Fruit fly (Drosophila melanogaster) whole organism, embryonic: ENCODE results near the gene mmy.

ENCODE experiments used
- BEAF-32 ChIP-seq: fragments of 200-800 bp; sonication (Bioruptor generic); optimal IDR thresholded peaks from 3 replicates; lab custom pipeline; 2017; ENCODE audit warnings: missing biosample characterization, missing genetic modification characterization, mild to moderate bottlenecking, moderate library complexity, missing genetic modification reagents
- Bteb2 ChIP-seq: fragments of 200-800 bp; sonication (Bioruptor generic); optimal IDR thresholded peaks from 2 replicates; lab custom pipeline; 2016; ENCODE audit warnings: missing biosample characterization, missing genetic modification characterization
- CG10209 ChIP-seq: fragments of 200-800 bp; sonication (Bioruptor generic); optimal IDR thresholded peaks from 3 replicates; lab custom pipeline; 2017; ENCODE audit warnings: missing biosample characterization, mild to moderate bottlenecking, missing genetic modification characterization, missing genetic modification reagents
- CG10431 ChIP-seq: fragments of 200-800 bp; sonication (Bioruptor generic); optimal IDR thresholded peaks from 3 replicates; lab custom pipeline; 2018; ENCODE audit warnings: missing biosample characterization, mild to moderate bottlenecking, missing genetic modification characterization
- CG10543 ChIP-seq: fragments of 200-800 bp; sonication (Bioruptor generic); optimal IDR thresholded peaks from 3 replicates; lab custom pipeline; 2017; ENCODE audit warnings: missing biosample characterization, mild to moderate bottlenecking, missing genetic modification characterization, moderate library complexity
- CG11085 ChIP-seq: fragments of 200-800 bp; sonication (Bioruptor generic); IDR thresholded peaks from 2 replicates; pipeline ENCODE4 v1.3.6; 2022; ENCODE audit warnings: missing biosample characterization, missing genetic modification characterization
- CG11560 ChIP-seq: fragments of 200-800 bp; sonication (Bioruptor generic); IDR thresholded peaks from 3 replicates; pipeline ENCODE4 v1.3.6; 2022; ENCODE audit warnings: missing biosample characterization, missing genetic modification characterization
- CG18764 ChIP-seq: fragments of 200-800 bp; sonication (Bioruptor generic); optimal IDR thresholded peaks from 3 replicates; lab custom pipeline; 2016; ENCODE audit warnings: missing biosample characterization, missing genetic modification characterization
- CG2120 ChIP-seq: fragments of 200-800 bp; sonication (Bioruptor generic); optimal IDR thresholded peaks from 3 replicates; lab custom pipeline; 2016; ENCODE audit warnings: missing biosample characterization, missing genetic modification characterization
- CG2875 ChIP-seq: fragments of 200-800 bp; sonication (Bioruptor generic); optimal IDR thresholded peaks from 2 replicates; lab custom pipeline; 2017; ENCODE audit warnings: missing biosample characterization, mild to moderate bottlenecking, missing genetic modification characterization, missing genetic modification reagents
- CG33557 ChIP-seq: fragments of 200-800 bp; sonication (Bioruptor generic); optimal IDR thresholded peaks from 2 replicates; lab custom pipeline; 2019; ENCODE audit warnings: missing biosample characterization, mild to moderate bottlenecking, missing genetic modification characterization, moderate library complexity
- CG3407 ChIP-seq: fragments of 200-800 bp; sonication (Bioruptor generic); optimal IDR thresholded peaks from 2 replicates; lab custom pipeline; 2018; ENCODE audit warnings: missing biosample characterization, mild to moderate bottlenecking, missing genetic modification characterization
- CG3847 ChIP-seq: fragments of 200-800 bp; sonication (Bioruptor generic); IDR thresholded peaks from 2 replicates; pipeline ENCODE4 v1.3.6; 2022; ENCODE audit warnings: missing biosample characterization, missing genetic modification characterization
- CG4617 ChIP-seq: fragments of 200-800 bp; sonication (Bioruptor generic); optimal IDR thresholded peaks from 3 replicates; lab custom pipeline; 2016; ENCODE audit warnings: missing biosample characterization, missing genetic modification characterization, borderline replicate concordance
- CG5180 ChIP-seq: fragments of 200-800 bp; sonication (Bioruptor generic); optimal IDR thresholded peaks from 3 replicates; lab custom pipeline; 2017; ENCODE audit warnings: missing biosample characterization, missing genetic modification characterization, mild to moderate bottlenecking, moderate library complexity, missing genetic modification reagents
- CG6854 ChIP-seq: fragments of 200-800 bp; sonication (Bioruptor generic); optimal IDR thresholded peaks from 3 replicates; lab custom pipeline; 2017; ENCODE audit warnings: missing biosample characterization, mild to moderate bottlenecking, missing genetic modification characterization
- CG7357 ChIP-seq: fragments of 200-800 bp; sonication (Bioruptor generic); IDR thresholded peaks from 3 replicates; pipeline ENCODE4 v1.3.6; 2022; ENCODE audit warnings: missing biosample characterization, missing genetic modification characterization
- CG9437 ChIP-seq: fragments of 200-800 bp; sonication (Bioruptor generic); optimal IDR thresholded peaks from 2 replicates; lab custom pipeline; 2018; ENCODE audit warnings: missing biosample characterization, mild to moderate bottlenecking, missing genetic modification characterization
- CG9727 ChIP-seq: fragments of 200-800 bp; sonication (Bioruptor generic); optimal IDR thresholded peaks from 3 replicates; lab custom pipeline; 2017; ENCODE audit warnings: missing biosample characterization, mild to moderate bottlenecking, missing genetic modification characterization
- CrebB ChIP-seq: fragments of 200-800 bp; sonication (Bioruptor generic); optimal IDR thresholded peaks from 3 replicates; lab custom pipeline; 2018; ENCODE audit warnings: missing biosample characterization, mild to moderate bottlenecking, missing genetic modification characterization
- Doc2 ChIP-seq: fragments of 200-800 bp; sonication (Bioruptor generic); IDR thresholded peaks from 2 replicates; pipeline ENCODE4 v1.3.6; 2022; ENCODE audit warnings: missing biosample characterization, missing genetic modification characterization
- Eip74EF ChIP-seq, 2 experiments: fragments of 200-800 bp in 1 of 2; fragments of >200 bp in 1 of 2; sonication (Bioruptor generic) in 1 of 2; optimal IDR thresholded peaks; 2 replicates each; lab custom pipeline; 2017 to 2019; ENCODE audit warnings: missing biosample characterization in 2 of 2, missing genetic modification characterization in 2 of 2, mild to moderate bottlenecking in 1 of 2, moderate library complexity in 1 of 2
- Fer1 ChIP-seq: fragments of 200-800 bp; sonication (Bioruptor generic); optimal IDR thresholded peaks from 2 replicates; lab custom pipeline; 2017; ENCODE audit warnings: missing biosample characterization, mild to moderate bottlenecking, missing genetic modification characterization
- Gug ChIP-seq: fragments of 200-800 bp; sonication (Bioruptor generic); IDR thresholded peaks from 4 replicates; pipeline ENCODE4 v1.3.6; 2022; ENCODE audit warnings: missing biosample characterization, missing genetic modification characterization
- HLH3B ChIP-seq: fragments of 200-800 bp; sonication (Bioruptor generic); IDR thresholded peaks from 2 replicates; pipeline ENCODE4 v1.3.6; 2022; ENCODE audit warnings: missing biosample characterization, missing genetic modification characterization
- MBD-R2 ChIP-seq: fragments of 200-800 bp; sonication (Bioruptor generic); IDR thresholded peaks from 2 replicates; pipeline ENCODE4 v1.3.6; 2022; ENCODE audit warnings: missing biosample characterization, missing genetic modification characterization
- Nf-YC ChIP-seq: fragments of 200-800 bp; optimal IDR thresholded peaks from 3 replicates; lab custom pipeline; 2019; ENCODE audit warnings: missing biosample characterization, mild to moderate bottlenecking, missing genetic modification characterization, moderate library complexity
- Pdp1 ChIP-seq, 2 experiments: fragments of 200-800 bp; sonication (Bioruptor generic); optimal IDR thresholded peaks; 3 replicates each; lab custom pipeline; 2016; ENCODE audit warnings: missing biosample characterization in 2 of 2, missing genetic modification characterization in 2 of 2, mild to moderate bottlenecking in 1 of 2, moderate library complexity in 1 of 2
- Poxn ChIP-seq: fragments of 200-800 bp; sonication (Bioruptor generic); IDR thresholded peaks from 2 replicates; pipeline ENCODE4 v1.3.6; 2022; ENCODE audit warnings: missing biosample characterization, missing genetic modification characterization
- Rfx ChIP-seq: fragments of 200-800 bp; sonication (Bioruptor generic); IDR thresholded peaks from 2 replicates; pipeline ENCODE4 v1.3.6; 2022; ENCODE audit warnings: missing biosample characterization, missing genetic modification characterization
- chm ChIP-seq: fragments of 200-800 bp; sonication (Bioruptor generic); IDR thresholded peaks from 2 replicates; pipeline ENCODE4 v1.3.6; 2022; ENCODE audit warnings: missing biosample characterization, missing genetic modification characterization
- crc ChIP-seq: fragments of 200-800 bp; sonication (Bioruptor generic); optimal IDR thresholded peaks from 2 replicates; lab custom pipeline; 2016; ENCODE audit warnings: missing biosample characterization, missing genetic modification characterization
- dmrt11E ChIP-seq: fragments of 200-800 bp; sonication (Bioruptor generic); optimal IDR thresholded peaks from 3 replicates; lab custom pipeline; 2018; ENCODE audit warnings: missing biosample characterization, mild to moderate bottlenecking, missing genetic modification characterization, moderate library complexity
- grn ChIP-seq: fragments of 200-800 bp; sonication (Bioruptor generic); optimal IDR thresholded peaks from 3 replicates; lab custom pipeline; 2017; ENCODE audit warnings: missing biosample characterization, missing genetic modification characterization
- gsb-n ChIP-seq: fragments of 200-800 bp; sonication (Bioruptor generic); optimal IDR thresholded peaks from 3 replicates; lab custom pipeline; 2018; ENCODE audit warnings: missing biosample characterization, mild to moderate bottlenecking, missing genetic modification characterization
- ind ChIP-seq: fragments of 200-800 bp; sonication (Bioruptor generic); optimal IDR thresholded peaks from 3 replicates; lab custom pipeline; 2016; ENCODE audit warnings: missing biosample characterization, missing genetic modification characterization
- lmd ChIP-seq: fragments of 200-800 bp; sonication (Bioruptor generic); IDR thresholded peaks from 2 replicates; pipeline ENCODE4 v1.3.6; 2022; ENCODE audit warnings: missing biosample characterization, missing genetic modification characterization
- nmo ChIP-seq: fragments of 200-800 bp; sonication (Bioruptor generic); optimal IDR thresholded peaks from 2 replicates; lab custom pipeline; 2018; ENCODE audit warnings: missing biosample characterization, mild to moderate bottlenecking, missing genetic modification characterization, moderate library complexity
- prd ChIP-seq, 3 experiments: fragments of >200 bp in 2 of 3; fragments of 200-800 bp in 1 of 3; sonication (Bioruptor generic) in 1 of 3; optimal IDR thresholded peaks in 2 of 3; IDR thresholded peaks in 1 of 3; 2 replicates in 2 of 3; 3 replicates in 1 of 3; pipeline versions ENCODE4 v1.3.6 to Lab custom; 2017 to 2022; ENCODE audit warnings: missing biosample characterization in 1 of 3, missing genetic modification characterization in 1 of 3
- pros ChIP-seq: fragments of 200-800 bp; sonication (Bioruptor generic); optimal IDR thresholded peaks from 3 replicates; lab custom pipeline; 2019; ENCODE audit warnings: missing biosample characterization, mild to moderate bottlenecking, missing genetic modification characterization, moderate library complexity
- pzg ChIP-seq: fragments of 200-800 bp; sonication (Bioruptor generic); optimal IDR thresholded peaks from 3 replicates; lab custom pipeline; 2018; ENCODE audit warnings: missing biosample characterization, mild to moderate bottlenecking, missing genetic modification characterization, moderate library complexity
- repo ChIP-seq: fragments of 200-800 bp; sonication (Bioruptor generic); optimal IDR thresholded peaks from 2 replicates; lab custom pipeline; 2016; ENCODE audit warnings: missing biosample characterization, missing genetic modification characterization
- salm ChIP-seq: fragments of 200-800 bp; sonication (Bioruptor generic); optimal IDR thresholded peaks from 2 replicates; lab custom pipeline; 2018; ENCODE audit warnings: missing biosample characterization, mild to moderate bottlenecking, missing genetic modification characterization
- sens ChIP-seq: fragments of 200-800 bp; sonication (Bioruptor generic); peaks from one replicate; lab custom pipeline; 2016; ENCODE audit warnings: missing biosample characterization, missing genetic modification characterization
- sob ChIP-seq: fragments of 200-800 bp; sonication (Bioruptor generic); IDR thresholded peaks from 2 replicates; pipeline ENCODE4 v1.3.6; 2022; ENCODE audit warnings: missing biosample characterization, missing genetic modification characterization
- sr ChIP-seq: fragments of 200-800 bp; sonication (Bioruptor generic); IDR thresholded peaks from 3 replicates; pipeline ENCODE4 v1.3.6; 2022; ENCODE audit warnings: missing biosample characterization, missing genetic modification characterization
- tap ChIP-seq: fragments of 200-800 bp; optimal IDR thresholded peaks from 3 replicates; lab custom pipeline; 2019; ENCODE audit warnings: missing biosample characterization, mild to moderate bottlenecking, missing genetic modification characterization, moderate library complexity
- yki ChIP-seq: fragments of >200 bp; optimal IDR thresholded peaks from 3 replicates; lab custom pipeline; 2018

mmy gene

DNA sequence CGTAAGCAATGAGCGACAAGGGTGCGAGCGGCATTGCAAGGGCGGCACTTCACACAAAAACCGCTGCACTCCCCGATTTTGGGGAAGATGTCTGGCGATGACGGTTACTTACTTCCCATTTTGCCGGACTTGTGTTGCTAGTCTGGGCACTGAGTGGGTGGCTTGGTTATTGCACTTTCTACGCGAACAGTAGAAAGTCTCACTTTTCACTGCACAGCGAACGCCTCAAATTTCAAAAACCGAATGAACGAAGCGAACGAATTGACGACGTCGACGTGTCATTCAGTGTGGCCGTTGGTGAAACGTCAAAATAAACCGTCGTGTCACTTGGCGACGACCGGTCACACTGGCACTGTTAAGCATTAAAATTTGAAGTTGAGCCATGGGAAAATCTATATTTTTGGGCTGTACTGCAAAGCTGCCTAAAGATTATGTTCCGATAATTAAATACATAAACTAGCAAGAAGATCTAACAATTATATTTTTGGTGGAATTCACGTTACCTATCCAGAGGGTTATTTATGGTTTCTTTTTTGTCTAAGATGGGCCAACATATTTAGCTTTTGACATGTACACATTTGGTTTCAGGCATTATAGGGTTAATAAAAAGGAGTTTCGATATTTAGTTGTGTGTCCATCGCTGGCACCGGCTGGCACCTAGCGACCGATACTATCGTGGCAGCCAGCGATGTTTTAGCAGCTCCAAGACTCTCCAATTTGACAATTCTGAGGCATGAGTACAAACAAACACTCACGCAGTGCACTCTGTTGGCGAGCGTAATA is 6.7 kb upstream of the mmy start, which contains the start of the genes Sec61alpha and Daxx (continued):
- TF ChIP-seq pzg (peak; percentile 89), CG10431 (GFP tag; lab: Kevin White, UChicago) (peak; percentile 42), Gug (GFP tag; lab: Robert Waterston, UW) (peak; percentile 92), CG11085 (peak; percentile 80), Doc2 (GFP tag; lab: Robert Waterston, UW) (peak; percentile 63; the same call in 1 of the 2 replicates), sob (GFP tag; lab: Robert Waterston, UW) (peak; percentile 88), CG11560 (tag; lab: Robert Waterston, UW) (peak; percentile 62; the same call in 2 of the 3 replicates), salm (peak; percentile 55), Rfx (GFP tag; lab: Robert Waterston, UW) (peak; percentile 93), CG2120 (GFP tag; lab: Kevin White, UChicago) (peak; percentile 95), CrebB (tag; lab: Kevin White, UChicago) (peak; percentile 63), HLH3B (peak; percentile 81), crc (GFP tag; lab: Kevin White, UChicago) (peak; percentile 83), gsb-n (tag; lab: Kevin White, UChicago) (peak; percentile 38), CG10209 (GFP tag; lab: Kevin White, UChicago) (peak; percentile 74), CG5180 (GFP tag; lab: Kevin White, UChicago) (no peak), sens (GFP tag; lab: Kevin White, UChicago) (peak; percentile 98), BEAF-32 (GFP tag; lab: Kevin White, UChicago) (peak; percentile 100), Eip74EF (GFP tag; optimal IDR thresholded peaks at IDR 0.05; lab: Kevin White, UChicago) (peak in 1 of 2 experiments; percentile 72), CG33557 (GFP tag; lab: Kevin White, UChicago) (peak; percentile 50), yki (no peak), Pdp1 (GFP tag; optimal IDR thresholded peaks at IDR 0.05; lab: Kevin White, UChicago) (peak; percentile 73 to 90), grn (GFP tag; lab: Kevin White, UChicago) (no peak), pros (no peak), CG3847 (GFP tag; lab: Robert Waterston, UW) (peak; percentile 88), prd (optimal IDR thresholded peaks at IDR 0.05; lab: Kevin White, UChicago) (no peak), prd (GFP tag; IDR thresholded peaks at IDR 0.05; lab: Robert Waterston, UW) (peak; percentile 89), nmo (GFP tag; lab: Kevin White, UChicago) (peak; percentile 87), CG6854 (GFP tag; lab: Kevin White, UChicago) (peak; percentile 20), CG10543 (GFP tag; lab: Kevin White, UChicago) (peak; percentile 76), Fer1 (peak; percentile 67), tap (tag; lab: Kevin White, UChicago) (peak; percentile 33), CG4617 (peak; percentile 39), lmd (GFP tag; lab: Robert Waterston, UW) (peak; percentile 87), CG2875 (GFP tag; lab: Kevin White, UChicago) (peak; percentile 19), CG9437 (GFP tag; lab: Kevin White, UChicago) (peak; percentile 22), sr (peak; percentile 45; the same call in 2 of the 3 replicates), CG3407 (GFP tag; lab: Kevin White, UChicago) (peak; percentile 45), repo (GFP tag; lab: Kevin White, UChicago) (peak; percentile 65), CG18764 (GFP tag; lab: Kevin White, UChicago) (peak; percentile 70), chm (GFP tag; lab: Robert Waterston, UW) (peak; percentile 66), dmrt11E (tag; lab: Kevin White, UChicago) (peak; percentile 74), Bteb2 (GFP tag; lab: Kevin White, UChicago) (peak; percentile 82), MBD-R2 (GFP tag; lab: Robert Waterston, UW) (peak; percentile 83), CG7357 (GFP tag; lab: Robert Waterston, UW) (peak; percentile 67; the same call in 2 of the 3 replicates), CG9727 (GFP tag; lab: Kevin White, UChicago) (peak; percentile 78), Poxn (peak; percentile 75; the same call in 1 of the 2 replicates), Nf-YC (tag; lab: Kevin White, UChicago) (peak; percentile 78), ind (GFP tag; lab: Kevin White, UChicago) (peak; percentile 88)
